Worm (Caenorhabditis elegans): ENCODE data around the gene K01B6.4.

ce11 chrIII:9254988-9255387 is 42.3 kb downstream of the K01B6.4 start:
- TF ChIP-seq elt-2 (tag; optimal IDR thresholded peaks at IDR 0.05) (no peak), elt-4 (tag; optimal IDR thresholded peaks at IDR 0.05) (no peak), rnt-1 (tag; optimal IDR thresholded peaks at IDR 0.05) (no peak), nfya-1 (tag; optimal IDR thresholded peaks at IDR 0.05) (no peak), npax-4 (tag; optimal IDR thresholded peaks at IDR 0.05) (no peak), nhr-11 (tag; optimal IDR thresholded peaks at IDR 0.05) (no peak), pqm-1 (tag; optimal IDR thresholded peaks at IDR 0.05) (no peak), ceh-30 (tag; optimal IDR thresholded peaks at IDR 0.05) (no peak), ceh-22 (tag; optimal IDR thresholded peaks at IDR 0.05) (no peak), ceh-9 (tag; optimal IDR thresholded peaks at IDR 0.05) (no peak)
